Worm (Caenorhabditis elegans): ENCODE measurements around the gene srh-212.
"Not testable (repeated sequence)": the region's sequence is repeated elsewhere in the genome, so short reads cannot be mapped to it uniquely, and the experiment has no call there.

The srh-212 gene

DNA sequence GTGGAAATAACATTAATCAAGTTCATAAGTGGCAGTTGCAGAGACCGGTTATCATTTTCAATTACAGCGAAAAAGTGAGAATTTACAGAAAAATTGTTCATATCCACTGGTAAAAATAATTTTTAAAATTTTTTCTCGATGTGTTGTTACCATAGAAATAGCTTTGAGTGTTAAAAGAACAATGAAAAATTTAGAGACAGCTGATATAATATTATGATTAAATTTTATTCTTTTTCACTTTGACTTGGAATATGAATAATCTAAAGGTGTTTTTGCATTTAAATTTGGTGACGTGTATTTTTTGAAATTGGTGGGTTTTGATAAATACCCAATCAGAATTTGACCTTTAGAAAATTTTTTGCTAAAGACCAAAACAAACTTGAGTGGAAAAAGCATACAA lies 34.6 kb upstream of the srh-212 start, which contains the start of gene F59B1.6:
Gene F59B1.6 (minus strand): TSS at position 101 of the 400 bp plus-strand sequence.
- no peak for TF ChIP-seq fos-1 (tag; optimal IDR thresholded peaks at IDR 0.05)
- no peak for TF ChIP-seq pqm-1 (tag; optimal IDR thresholded peaks at IDR 0.05)
- TF ChIP-seq unc-39 (tag; optimal IDR thresholded peaks at IDR 0.05): no peak

DNA sequence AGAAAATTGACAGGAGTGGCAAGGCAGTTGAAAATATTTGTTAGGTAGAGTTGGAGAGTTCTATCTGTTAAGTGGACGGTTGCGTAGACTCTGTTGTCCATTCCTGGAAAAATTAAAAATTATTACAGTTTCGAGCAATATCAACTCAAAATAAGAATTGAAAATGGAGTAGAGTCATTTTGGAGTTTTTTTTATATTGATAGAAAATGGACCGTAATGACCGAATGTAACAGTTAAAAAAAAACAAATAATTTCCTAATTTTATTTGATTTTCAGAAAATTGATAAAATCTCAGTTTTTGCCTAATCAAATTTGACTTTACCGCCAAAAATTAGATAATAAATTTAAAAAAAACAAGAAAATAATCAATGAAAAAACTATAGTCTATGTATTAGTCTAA lies 30.0 kb upstream of the srh-212 start, which contains the start of gene F59B1.4:
Gene F59B1.4 (minus strand): TSS at position 101 of the 400 bp plus-strand sequence.
- TF ChIP-seq nhr-11 (tag; optimal IDR thresholded peaks at IDR 0.05) (no peak), aly-2 (tag; optimal IDR thresholded peaks at IDR 0.05) (no peak), fkh-10 (GFP tag; optimal IDR thresholded peaks at IDR 0.05) (no peak), ceh-9 (tag; optimal IDR thresholded peaks at IDR 0.05) (no peak), lsy-12 (tag; optimal IDR thresholded peaks at IDR 0.05) (no peak), daf-12 (tag; optimal IDR thresholded peaks at IDR 0.05) (no peak), nhr-12 (tag; optimal IDR thresholded peaks at IDR 0.05) (no peak), pqm-1 (tag; optimal IDR thresholded peaks at IDR 0.05) (no peak)

DNA sequence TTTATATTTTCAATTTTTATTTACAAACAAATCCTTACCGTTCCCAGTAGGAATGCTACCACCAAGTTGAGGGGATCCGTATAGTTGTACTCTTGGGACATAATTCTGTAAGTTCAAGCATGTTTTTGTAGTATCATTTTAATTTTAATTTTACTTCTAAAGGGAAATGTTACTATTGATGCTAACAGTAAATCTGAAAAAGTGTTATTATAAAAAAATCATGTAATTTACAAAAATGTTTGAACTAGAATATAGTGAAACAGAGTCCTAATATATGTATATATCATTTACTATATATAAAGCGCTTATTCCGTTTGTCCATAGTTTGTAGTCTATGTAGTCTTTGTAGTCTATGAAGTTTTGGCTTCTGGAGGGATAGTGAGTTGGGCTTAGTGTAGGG lies 23.7 kb upstream of the srh-212 start, which contains the start of gene srx-93:
Gene srx-93 (minus strand): TSS at position 101 of the 400 bp plus-strand sequence.
- not testable (repeated sequence) for TF ChIP-seq unc-62 (GFP tag; optimal IDR thresholded peaks at IDR 0.05); ceh-82 (tag; optimal IDR thresholded peaks at IDR 0.05); nhr-25 (tag; optimal IDR thresholded peaks at IDR 0.05)

DNA sequence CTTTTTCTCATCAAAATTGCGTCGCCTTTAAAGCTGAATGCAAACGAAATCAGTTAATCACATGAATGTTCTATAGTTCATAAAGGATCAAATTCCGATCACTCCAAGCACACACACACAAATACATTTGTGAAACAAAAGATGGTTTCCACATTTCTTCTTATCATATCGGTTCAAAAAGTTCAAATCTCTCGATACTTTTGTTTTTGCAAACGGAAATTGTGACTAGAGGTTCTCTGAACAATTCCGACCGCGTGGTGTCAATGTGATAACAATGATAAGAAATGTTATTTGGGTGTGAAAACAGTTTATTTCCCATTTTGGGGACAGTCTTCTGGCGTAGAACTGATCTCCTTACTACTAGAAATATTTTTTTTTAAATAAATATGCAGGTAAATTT lies 19.9 kb upstream of the srh-212 start:
- TF ChIP-seq nhr-11 (tag; optimal IDR thresholded peaks at IDR 0.05) (no peak), ceh-9 (tag; optimal IDR thresholded peaks at IDR 0.05) (no peak), jun-1 (tag; optimal IDR thresholded peaks at IDR 0.05) (no peak), zag-1 (tag; optimal IDR thresholded peaks at IDR 0.05) (no peak), pqm-1 (tag; optimal IDR thresholded peaks at IDR 0.05) (no peak), R02D3.7 (tag; optimal IDR thresholded peaks at IDR 0.05) (no peak), elt-2 (tag; optimal IDR thresholded peaks at IDR 0.05) (no peak), daf-12 (tag; optimal IDR thresholded peaks at IDR 0.05) (no peak), nhr-67 (tag; optimal IDR thresholded peaks at IDR 0.05) (no peak), ceh-28 (tag; optimal IDR thresholded peaks at IDR 0.05) (no peak), hmg-11 (tag; optimal IDR thresholded peaks at IDR 0.05) (no peak), fos-1 (tag; optimal IDR thresholded peaks at IDR 0.05) (no peak), nhr-76 (tag; optimal IDR thresholded peaks at IDR 0.05) (no peak), snpc-4 (tag; optimal IDR thresholded peaks at IDR 0.05) (no peak), lin-39 (tag; optimal IDR thresholded peaks at IDR 0.05) (no peak)

DNA sequence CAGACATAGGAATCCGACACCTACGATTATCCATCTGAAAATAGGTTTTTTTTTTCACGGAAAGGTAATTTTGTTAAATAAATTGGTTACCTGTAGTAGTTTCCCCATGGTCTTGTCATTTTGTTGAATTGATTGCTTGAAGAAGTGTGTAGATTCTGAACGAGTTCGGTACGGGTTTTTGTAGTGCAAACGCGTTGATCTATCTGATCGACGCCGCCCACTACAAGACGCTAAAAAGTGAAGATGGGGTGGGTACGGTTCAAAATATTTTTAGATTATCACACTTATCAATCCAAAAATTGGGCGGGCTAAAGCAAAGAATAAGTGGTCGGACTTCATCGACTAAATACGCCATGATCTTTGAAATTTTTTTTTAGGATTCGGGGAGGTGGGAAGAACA lies 17.4 kb upstream of the srh-212 start, which contains the start of gene T22F3.11:
Gene T22F3.11 (minus strand): TSS at position 157 of the 400 bp plus-strand sequence.
- TF ChIP-seq eor-1 (tag; optimal IDR thresholded peaks at IDR 0.05) (no peak), pha-4 (tag; optimal IDR thresholded peaks at IDR 0.05) (no peak), fos-1 (tag; optimal IDR thresholded peaks at IDR 0.05) (no peak), ztf-4 (tag; optimal IDR thresholded peaks at IDR 0.05) (no peak), elt-2 (tag; optimal IDR thresholded peaks at IDR 0.05) (no peak), unc-62 (GFP tag; optimal IDR thresholded peaks at IDR 0.05) (no peak), egl-27 (tag; optimal IDR thresholded peaks at IDR 0.05) (no peak), lin-15B (tag; optimal IDR thresholded peaks at IDR 0.05) (no peak), pqm-1 (tag; optimal IDR thresholded peaks at IDR 0.05) (no peak), ceh-16 (tag; optimal IDR thresholded peaks at IDR 0.05) (no peak), ama-1 (optimal IDR thresholded peaks at IDR 0.05) (no peak), nhr-11 (tag; optimal IDR thresholded peaks at IDR 0.05) (no peak), tbx-2 (tag; optimal IDR thresholded peaks at IDR 0.05) (no peak), nhr-25 (tag; optimal IDR thresholded peaks at IDR 0.05) (no peak), elt-1 (tag; optimal IDR thresholded peaks at IDR 0.05) (no peak), hmg-11 (tag; optimal IDR thresholded peaks at IDR 0.05) (no peak), mml-1 (tag; optimal IDR thresholded peaks at IDR 0.05) (no peak)

DNA sequence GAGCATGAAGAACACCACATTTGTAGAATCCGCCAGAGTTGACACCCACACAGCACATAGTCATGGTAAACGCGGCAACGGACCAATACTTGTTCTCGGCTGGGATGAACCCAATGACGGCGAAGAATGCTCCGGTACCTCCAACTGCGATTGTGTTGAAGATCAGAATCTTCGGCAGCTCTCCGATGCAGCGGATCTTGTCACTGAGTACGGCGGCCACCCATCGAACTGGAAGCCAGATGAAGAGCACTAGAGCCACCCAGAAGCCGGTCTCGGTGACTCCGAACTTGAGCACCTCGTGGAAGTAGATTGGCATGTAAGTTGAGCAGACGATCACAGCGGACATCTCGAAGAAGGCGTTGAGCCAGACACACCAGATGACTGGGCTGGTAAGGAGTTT lies 16.1 kb upstream of the srh-212 start:
- TF ChIP-seq nhr-77 (tag; optimal IDR thresholded peaks at IDR 0.05) (no peak), sea-2 (GFP tag; optimal IDR thresholded peaks at IDR 0.05) (no peak), ama-1 (optimal IDR thresholded peaks at IDR 0.05) (no peak), ceh-82 (tag; optimal IDR thresholded peaks at IDR 0.05) (no peak), nhr-12 (tag; optimal IDR thresholded peaks at IDR 0.05) (no peak), pha-4 (tag; optimal IDR thresholded peaks at IDR 0.05) (no peak), pqm-1 (tag; optimal IDR thresholded peaks at IDR 0.05) (no peak), tbx-2 (tag; optimal IDR thresholded peaks at IDR 0.05) (no peak), hmg-11 (tag; optimal IDR thresholded peaks at IDR 0.05) (no peak), lin-15B (tag; optimal IDR thresholded peaks at IDR 0.05) (no peak), zag-1 (tag; optimal IDR thresholded peaks at IDR 0.05) (no peak), lsy-12 (tag; optimal IDR thresholded peaks at IDR 0.05) (no peak), nhr-76 (tag; optimal IDR thresholded peaks at IDR 0.05) (no peak), fkh-10 (GFP tag; optimal IDR thresholded peaks at IDR 0.05) (no peak), daf-12 (tag; optimal IDR thresholded peaks at IDR 0.05) (no peak), elt-2 (tag; optimal IDR thresholded peaks at IDR 0.05) (no peak), fos-1 (tag; optimal IDR thresholded peaks at IDR 0.05) (no peak), unc-62 (GFP tag; optimal IDR thresholded peaks at IDR 0.05) (no peak)
